Fruit fly (Drosophila melanogaster) whole organism, embryonic: ENCODE measurements around the gene CG2187.

ENCODE experiments used
- Asciz ChIP-seq: fragments of 200-800 bp; sonication (Bioruptor generic); optimal IDR thresholded peaks from 2 replicates; lab custom pipeline; 2017; ENCODE audit warnings: missing biosample characterization, mild to moderate bottlenecking, missing genetic modification characterization, missing genetic modification reagents
- B-H2 ChIP-seq: fragments of 200-800 bp; sonication (Bioruptor generic); optimal IDR thresholded peaks from 2 replicates; lab custom pipeline; 2018; ENCODE audit warnings: missing biosample characterization, mild to moderate bottlenecking, missing genetic modification characterization
- CG11456 ChIP-seq: fragments of 200-800 bp; sonication (Bioruptor generic); IDR thresholded peaks from 3 replicates; pipeline ENCODE4 v1.3.6; 2022; ENCODE audit warnings: missing biosample characterization, missing genetic modification characterization
- CG13123 ChIP-seq: fragments of 200-800 bp; sonication (Bioruptor generic); optimal IDR thresholded peaks from 2 replicates; lab custom pipeline; 2016; ENCODE audit warnings: missing biosample characterization, missing genetic modification characterization
- CG16863 ChIP-seq: fragments of 200-800 bp; sonication (Bioruptor generic); optimal IDR thresholded peaks from 3 replicates; lab custom pipeline; 2016; ENCODE audit warnings: missing biosample characterization, missing genetic modification characterization
- CG30403 ChIP-seq: fragments of 200-800 bp; sonication (Bioruptor generic); optimal IDR thresholded peaks from 3 replicates; lab custom pipeline; 2016; ENCODE audit warnings: missing biosample characterization, missing genetic modification characterization
- CG4820 ChIP-seq: fragments of 200-800 bp; sonication (Bioruptor generic); optimal IDR thresholded peaks from 3 replicates; lab custom pipeline; 2016; ENCODE audit warnings: missing biosample characterization, missing genetic modification characterization
- CG5245 ChIP-seq: fragments of 200-800 bp; sonication (Bioruptor generic); optimal IDR thresholded peaks from 3 replicates; lab custom pipeline; 2016; ENCODE audit warnings: missing biosample characterization, missing genetic modification characterization
- CG7556 ChIP-seq: fragments of 200-800 bp; sonication (Bioruptor generic); optimal IDR thresholded peaks from 2 replicates; lab custom pipeline; 2017; ENCODE audit warnings: missing biosample characterization, mild to moderate bottlenecking, missing genetic modification characterization
- CG7839 ChIP-seq: fragments of 200-800 bp; sonication (Bioruptor generic); optimal IDR thresholded peaks from 3 replicates; lab custom pipeline; 2018; ENCODE audit warnings: missing biosample characterization, mild to moderate bottlenecking, missing genetic modification characterization, moderate library complexity
- CG9609 ChIP-seq: fragments of 200-800 bp; sonication (Bioruptor generic); optimal IDR thresholded peaks from 3 replicates; lab custom pipeline; 2016; ENCODE audit warnings: missing biosample characterization, missing genetic modification characterization
- CG9727 ChIP-seq: fragments of 200-800 bp; sonication (Bioruptor generic); optimal IDR thresholded peaks from 3 replicates; lab custom pipeline; 2017; ENCODE audit warnings: missing biosample characterization, mild to moderate bottlenecking, missing genetic modification characterization
- CrebB ChIP-seq: fragments of 200-800 bp; sonication (Bioruptor generic); optimal IDR thresholded peaks from 3 replicates; lab custom pipeline; 2018; ENCODE audit warnings: missing biosample characterization, mild to moderate bottlenecking, missing genetic modification characterization
- Elba2 ChIP-seq: fragments of 200-800 bp; sonication (Bioruptor generic); optimal IDR thresholded peaks from 3 replicates; lab custom pipeline; 2016; ENCODE audit warnings: missing biosample characterization, missing genetic modification characterization
- Fer1 ChIP-seq: fragments of 200-800 bp; sonication (Bioruptor generic); optimal IDR thresholded peaks from 2 replicates; lab custom pipeline; 2017; ENCODE audit warnings: missing biosample characterization, mild to moderate bottlenecking, missing genetic modification characterization
- HLH54F ChIP-seq: fragments of 200-800 bp; sonication (Bioruptor generic); optimal IDR thresholded peaks from 3 replicates; lab custom pipeline; 2016; ENCODE audit warnings: missing biosample characterization, missing genetic modification characterization
- Hr51 ChIP-seq, 2 experiments: fragments of 200-800 bp; sonication (Bioruptor generic); optimal IDR thresholded peaks; 2 replicates in 1 of 2; 3 replicates in 1 of 2; lab custom pipeline; 2016 to 2018; ENCODE audit warnings: missing biosample characterization in 2 of 2, missing genetic modification characterization in 2 of 2, mild to moderate bottlenecking in 1 of 2, moderate library complexity in 1 of 2
- Mes4 ChIP-seq: fragments of 200-800 bp; sonication (Bioruptor generic); optimal IDR thresholded peaks from 2 replicates; lab custom pipeline; 2016; ENCODE audit warnings: missing biosample characterization, missing genetic modification characterization
- NC2α ChIP-seq: fragments of 200-800 bp; sonication (Bioruptor generic); optimal IDR thresholded peaks from 2 replicates; lab custom pipeline; 2016; ENCODE audit warnings: missing biosample characterization, missing genetic modification characterization
- Ssrp ChIP-seq: fragments of 200-800 bp; sonication (Bioruptor generic); optimal IDR thresholded peaks from 2 replicates; lab custom pipeline; 2018; ENCODE audit warnings: missing biosample characterization, mild to moderate bottlenecking, missing genetic modification characterization, moderate library complexity
- Taf1 ChIP-seq: fragments of 200-800 bp; sonication (Bioruptor generic); IDR thresholded peaks from 2 replicates; pipeline ENCODE4 v1.3.6; 2022; ENCODE audit warnings: missing biosample characterization, missing genetic modification characterization
- Tbp ChIP-seq: fragments of >200 bp; optimal IDR thresholded peaks from 2 replicates; lab custom pipeline; 2018; ENCODE audit warnings: missing biosample characterization, missing genetic modification characterization
- bsh ChIP-seq, 2 experiments: fragments of 200-800 bp; sonication (Bioruptor generic); optimal IDR thresholded peaks; 2 replicates each; lab custom pipeline; 2017 to 2018; ENCODE audit warnings: mild to moderate bottlenecking in 2 of 2, missing biosample characterization in 2 of 2, missing genetic modification characterization in 2 of 2, moderate library complexity in 1 of 2
- chif ChIP-seq, 2 experiments: fragments of 200-800 bp; sonication (Bioruptor generic); optimal IDR thresholded peaks; 3 replicates each; lab custom pipeline; 2016; ENCODE audit warnings: missing biosample characterization in 2 of 2, missing genetic modification characterization in 2 of 2
- chinmo ChIP-seq: fragments of 200-800 bp; sonication (Bioruptor generic); IDR thresholded peaks from 4 replicates; pipeline ENCODE4 v1.3.6; 2022; ENCODE audit warnings: missing biosample characterization, missing genetic modification characterization; ENCODE audit not compliant: partially characterized antibody
- dmrt11E ChIP-seq: fragments of 200-800 bp; sonication (Bioruptor generic); optimal IDR thresholded peaks from 3 replicates; lab custom pipeline; 2018; ENCODE audit warnings: missing biosample characterization, mild to moderate bottlenecking, missing genetic modification characterization, moderate library complexity
- fd102C ChIP-seq: fragments of 200-800 bp; sonication (Bioruptor generic); optimal IDR thresholded peaks from 2 replicates; lab custom pipeline; 2018; ENCODE audit warnings: missing biosample characterization, mild to moderate bottlenecking, missing genetic modification characterization, moderate library complexity
- gem ChIP-seq: fragments of 200-800 bp; sonication (Bioruptor generic); optimal IDR thresholded peaks from 2 replicates; lab custom pipeline; 2019; ENCODE audit warnings: missing biosample characterization, mild to moderate bottlenecking, missing genetic modification characterization, moderate library complexity
- grau ChIP-seq: fragments of 200-800 bp; optimal IDR thresholded peaks from 3 replicates; lab custom pipeline; 2019; ENCODE audit warnings: missing biosample characterization, mild to moderate bottlenecking, missing genetic modification characterization, moderate library complexity
- hb ChIP-seq: fragments of 200-800 bp; sonication (Bioruptor generic); IDR thresholded peaks from 3 replicates; pipeline ENCODE4 v1.3.6; 2022; ENCODE audit warnings: missing biosample characterization, missing genetic modification characterization; ENCODE audit not compliant: partially characterized antibody
- hkb ChIP-seq, 2 experiments: fragments of 200-800 bp in 1 of 2; fragments of >200 bp in 1 of 2; sonication (Bioruptor generic) in 1 of 2; IDR thresholded peaks in 1 of 2; optimal IDR thresholded peaks in 1 of 2; 2 replicates each; pipeline versions ENCODE4 v1.3.6 to Lab custom; 2017 to 2022; ENCODE audit warnings: missing biosample characterization in 1 of 2, missing genetic modification characterization in 1 of 2
- inv ChIP-seq: fragments of 200-800 bp; sonication (Bioruptor generic); IDR thresholded peaks from 2 replicates; pipeline ENCODE4 v1.3.6; 2022; ENCODE audit warnings: missing biosample characterization, missing genetic modification characterization; ENCODE audit not compliant: partially characterized antibody
- lbe ChIP-seq: fragments of 200-800 bp; sonication (Bioruptor generic); optimal IDR thresholded peaks from 2 replicates; lab custom pipeline; 2016; ENCODE audit warnings: missing biosample characterization, mild to moderate bottlenecking, missing genetic modification characterization
- lov ChIP-seq, 2 experiments: fragments of 200-800 bp in 1 of 2; fragments of >200 bp in 1 of 2; sonication (Bioruptor generic) in 1 of 2; IDR thresholded peaks in 1 of 2; optimal IDR thresholded peaks in 1 of 2; 2 replicates in 1 of 2; 3 replicates in 1 of 2; pipeline versions ENCODE4 v1.3.6 to Lab custom; 2017 to 2022; ENCODE audit warnings: missing biosample characterization in 1 of 2, missing genetic modification characterization in 1 of 2
- nmo ChIP-seq: fragments of 200-800 bp; sonication (Bioruptor generic); optimal IDR thresholded peaks from 2 replicates; lab custom pipeline; 2018; ENCODE audit warnings: missing biosample characterization, mild to moderate bottlenecking, missing genetic modification characterization, moderate library complexity
- onecut ChIP-seq: fragments of 200-800 bp; sonication (Bioruptor generic); IDR thresholded peaks from 2 replicates; pipeline ENCODE4 v1.3.6; 2022; ENCODE audit warnings: missing biosample characterization, missing genetic modification characterization
- pfk ChIP-seq: fragments of 200-800 bp; sonication (Bioruptor generic); optimal IDR thresholded peaks from 2 replicates; lab custom pipeline; 2018; ENCODE audit warnings: missing biosample characterization, mild to moderate bottlenecking, missing genetic modification characterization, moderate library complexity
- sens ChIP-seq: fragments of 200-800 bp; sonication (Bioruptor generic); peaks from one replicate; lab custom pipeline; 2016; ENCODE audit warnings: missing biosample characterization, missing genetic modification characterization
- shn ChIP-seq: fragments of 200-800 bp; sonication (Bioruptor generic); optimal IDR thresholded peaks from 3 replicates; lab custom pipeline; 2016; ENCODE audit warnings: missing biosample characterization, missing genetic modification characterization
- trh ChIP-seq: fragments of 200-800 bp; sonication (Bioruptor generic); optimal IDR thresholded peaks from 2 replicates; lab custom pipeline; 2016; ENCODE audit warnings: missing biosample characterization, missing genetic modification characterization
- unc-4 ChIP-seq: fragments of 200-800 bp; sonication (Bioruptor generic); IDR thresholded peaks from 2 replicates; pipeline ENCODE4 v1.3.6; 2022; ENCODE audit warnings: missing biosample characterization, missing genetic modification characterization; ENCODE audit not compliant: partially characterized antibody
- vvl ChIP-seq: fragments of 200-800 bp; sonication (Bioruptor generic); IDR thresholded peaks from 2 replicates; pipeline ENCODE4 v1.3.6; 2022; ENCODE audit warnings: missing biosample characterization, missing genetic modification characterization
- wor ChIP-seq: fragments of 200-800 bp; sonication (Bioruptor generic); IDR thresholded peaks from 2 replicates; pipeline ENCODE4 v1.3.6; 2022; ENCODE audit warnings: missing biosample characterization, missing genetic modification characterization
- yki ChIP-seq: fragments of >200 bp; optimal IDR thresholded peaks from 3 replicates; lab custom pipeline; 2018

The CG2187 gene

DNA sequence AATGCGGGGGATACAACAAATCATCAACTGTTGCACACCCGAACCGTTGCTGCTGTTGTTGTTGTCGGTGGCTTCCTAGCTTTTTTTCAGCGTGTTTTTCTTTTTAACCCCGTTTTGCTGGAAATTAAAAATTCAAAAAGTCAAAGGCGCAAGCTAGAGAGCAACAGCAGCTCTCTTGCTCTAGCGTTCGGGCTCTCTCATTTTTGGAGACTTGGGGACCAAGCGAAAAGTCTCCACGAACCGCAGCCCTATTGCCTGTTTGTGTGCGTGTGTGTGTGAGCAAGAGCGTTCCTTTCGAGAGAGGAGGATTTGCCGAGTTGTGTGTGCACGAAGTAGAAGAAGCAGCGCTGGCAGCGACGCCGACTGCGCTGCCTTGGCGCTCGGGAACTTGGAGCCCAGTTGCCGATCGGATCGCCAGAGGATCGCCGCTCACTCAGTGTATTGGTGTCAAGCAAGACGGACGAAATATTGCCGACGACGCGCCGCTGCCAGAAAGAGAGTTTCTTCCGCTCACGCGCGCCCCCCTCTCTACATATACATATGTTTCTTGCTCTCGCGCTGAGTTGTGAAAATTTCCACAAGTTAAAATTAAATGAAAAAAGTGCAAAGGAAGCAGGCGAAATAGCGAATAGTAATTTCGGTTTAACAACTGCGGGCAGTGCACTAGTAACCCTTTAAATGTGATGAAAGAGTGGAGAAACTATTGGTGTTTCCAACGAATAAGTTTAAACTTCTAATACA lies 33.7 kb downstream of the CG2187 start (continued):
- no peak for TF ChIP-seq Taf1 (GFP tag; lab: Robert Waterston, UW)
- TF ChIP-seq Fer1, result peak; percentile 26

DNA sequence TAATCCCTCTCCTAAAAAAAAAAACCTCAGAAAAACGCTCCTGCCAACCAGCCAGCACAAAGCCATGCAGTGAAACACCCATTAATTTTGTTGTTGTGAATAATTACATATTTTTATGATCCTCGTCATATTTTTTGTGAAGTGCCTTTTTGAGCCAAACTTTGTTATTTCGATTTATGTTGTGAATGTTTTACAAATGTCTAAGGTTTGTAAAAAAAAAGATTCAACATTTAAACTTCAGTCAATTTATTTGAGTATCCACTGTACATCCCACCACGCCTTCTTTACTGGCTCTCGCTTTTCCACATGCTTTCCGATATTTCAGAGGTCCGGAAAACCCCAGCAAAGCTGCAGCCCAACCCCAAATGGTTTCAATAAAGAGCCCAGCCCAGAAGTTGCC lies 34.3 kb downstream of the CG2187 start:
- TF ChIP-seq fd102C (GFP tag; lab: Kevin White, UChicago) (no peak), NC2α (GFP tag; lab: Kevin White, UChicago) (no peak), CG7556 (GFP tag; lab: Kevin White, UChicago) (peak; percentile 6), yki (lab: Kevin White, UChicago) (no peak), chif (GFP tag; optimal IDR thresholded peaks at IDR 0.05; lab: Kevin White, UChicago) (peak in 1 of 2 experiments; percentile 25), Asciz (GFP tag; lab: Kevin White, UChicago) (no peak), CG9609 (GFP tag; lab: Kevin White, UChicago) (no peak), inv (GFP tag; lab: Robert Waterston, UW) (no peak), hb (GFP tag; lab: Robert Waterston, UW) (no peak), vvl (no peak), Elba2 (GFP tag; lab: Kevin White, UChicago) (no peak), lov (optimal IDR thresholded peaks at IDR 0.05; lab: Kevin White, UChicago) (no peak), lov (GFP tag; IDR thresholded peaks at IDR 0.05; lab: Robert Waterston, UW) (no peak), wor (no peak), lbe (GFP tag; lab: Kevin White, UChicago) (no peak), bsh (GFP tag; optimal IDR thresholded peaks at IDR 0.05; lab: Kevin White, UChicago) (peak in 1 of 2 experiments; percentile 9), CG30403 (peak; percentile 12), pfk (GFP tag; lab: Kevin White, UChicago) (no peak), B-H2 (GFP tag; lab: Kevin White, UChicago) (no peak), CG11456 (GFP tag; lab: Robert Waterston, UW) (no peak), Hr51 (GFP tag; optimal IDR thresholded peaks at IDR 0.05; lab: Kevin White, UChicago) (no peak), CG4820 (GFP tag; lab: Kevin White, UChicago) (no peak), chinmo (GFP tag; lab: Robert Waterston, UW) (no peak), HLH54F (GFP tag; lab: Kevin White, UChicago) (no peak), trh (GFP tag; lab: Kevin White, UChicago) (no peak), CG7839 (tag; lab: Kevin White, UChicago) (peak; percentile 1), unc-4 (no peak), onecut (no peak), CrebB (tag; lab: Kevin White, UChicago) (no peak), grau (tag; lab: Kevin White, UChicago) (peak; percentile 62), hkb (optimal IDR thresholded peaks at IDR 0.05; lab: Kevin White, UChicago) (peak; percentile 19), hkb (GFP tag; IDR thresholded peaks at IDR 0.05; lab: Robert Waterston, UW) (no peak), Tbp (GFP tag; lab: Kevin White, UChicago) (no peak), shn (GFP tag; lab: Kevin White, UChicago) (peak; percentile 9), sens (GFP tag; lab: Kevin White, UChicago) (peak; percentile 74), CG9727 (GFP tag; lab: Kevin White, UChicago) (no peak), Mes4 (GFP tag; lab: Kevin White, UChicago) (peak; percentile 3), CG16863 (GFP tag; lab: Kevin White, UChicago) (no peak), nmo (GFP tag; lab: Kevin White, UChicago) (peak; percentile 30), CG5245 (GFP tag; lab: Kevin White, UChicago) (no peak), gem (peak; percentile 33), CG13123 (GFP tag; lab: Kevin White, UChicago) (no peak), Ssrp (peak; percentile 2), dmrt11E (peak; percentile 25)
